Worm (Caenorhabditis elegans) whole organism, L4 larva: ENCODE measurements around the gene F53F1.6.

Experiments
- F37D6.2 ChIP-seq: sonication (generic microtip); optimal IDR thresholded peaks from 2 replicates; lab custom pipeline; 2016; ENCODE audit warnings: mild to moderate bottlenecking, missing genetic modification characterization, missing compliant biosample characterization
- ZK546.5 ChIP-seq, 2 experiments: sonication (generic microtip); optimal IDR thresholded peaks; 2 replicates each; lab custom pipeline; 2017; ENCODE audit warnings: missing biosample characterization in 2 of 2, missing genetic modification characterization in 2 of 2
- aha-1 ChIP-seq: fragments of 150-350 bp; peaks from one replicate; lab custom pipeline; 2014; ENCODE audit warnings: missing biosample characterization, missing genetic modification characterization
- ceh-20 ChIP-seq: fragments of 200-800 bp; sonication (Bioruptor generic); IDR thresholded peaks from 2 replicates; pipeline ENCODE4 v1.3.6; 2022; ENCODE audit warnings: missing genetic modification reagents, missing genetic modification characterization, missing compliant biosample characterization
- ces-1 ChIP-seq: fragments of 150-350 bp; sonication (generic microtip); optimal IDR thresholded peaks from 4 replicates; lab custom pipeline; 2014; ENCODE audit warnings: missing biosample characterization, missing genetic modification reagents, missing genetic modification characterization
- ctbp-1 ChIP-seq: fragments of 200-800 bp; sonication (Bioruptor generic); IDR thresholded peaks from 2 replicates; pipeline ENCODE4 v1.3.6; 2022; ENCODE audit warnings: missing genetic modification reagents, missing genetic modification characterization, missing compliant biosample characterization
- daf-12 ChIP-seq: fragments of 150-350 bp; optimal IDR thresholded peaks from 2 replicates; lab custom pipeline; 2014; ENCODE audit warnings: missing biosample characterization, missing genetic modification reagents, missing genetic modification characterization
- daf-16 ChIP-seq, 3 experiments: sonication (generic microtip); optimal IDR thresholded peaks; 2 replicates each; lab custom pipeline; 2016 to 2017; ENCODE audit warnings: missing genetic modification characterization in 3 of 3, missing genetic modification reagents in 3 of 3, mild to moderate bottlenecking in 2 of 3, missing compliant biosample characterization in 2 of 3, missing biosample characterization in 1 of 3, moderate library complexity in 1 of 3
- daf-19 ChIP-seq: fragments of 200-800 bp; sonication (Bioruptor generic); conservative IDR thresholded peaks from 2 replicates; pipeline ENCODE4 v1.3.6; 2022; ENCODE audit warnings: missing genetic modification characterization, missing compliant biosample characterization
- dmd-6 ChIP-seq: fragments of 200-800 bp; sonication (Bioruptor generic); IDR thresholded peaks from 2 replicates; pipeline ENCODE4 v1.3.6; 2022; ENCODE audit warnings: missing genetic modification reagents, missing genetic modification characterization, missing compliant biosample characterization
- dmd-8 ChIP-seq: fragments of 200-800 bp; sonication (Bioruptor generic); IDR thresholded peaks from 2 replicates; pipeline ENCODE4 v1.3.6; 2022; ENCODE audit warnings: missing genetic modification characterization, missing compliant biosample characterization
- dmd-9 ChIP-seq: fragments of 200-800 bp; sonication (Bioruptor generic); IDR thresholded peaks from 2 replicates; pipeline ENCODE4 v1.3.6; 2022; ENCODE audit warnings: missing genetic modification reagents, missing genetic modification characterization, missing compliant biosample characterization
- dve-1 ChIP-seq: sonication (generic microtip); optimal IDR thresholded peaks from 2 replicates; lab custom pipeline; 2017; ENCODE audit warnings: antibody characterized with exemption, mild to moderate bottlenecking, missing genetic modification characterization, missing compliant biosample characterization; ENCODE audit not compliant: insufficient read depth
- egl-27 ChIP-seq: sonication (generic microtip); optimal IDR thresholded peaks from 3 replicates; lab custom pipeline; 2017; ENCODE audit warnings: missing biosample characterization, missing genetic modification reagents, missing genetic modification characterization
- fkh-10 ChIP-seq: fragments of 150-350 bp; optimal IDR thresholded peaks from 2 replicates; lab custom pipeline; 2014; ENCODE audit warnings: missing biosample characterization, missing genetic modification reagents, missing genetic modification characterization
- hlh-11 ChIP-seq: fragments of 200-800 bp; sonication (Bioruptor generic); optimal IDR thresholded peaks from 2 replicates; lab custom pipeline; 2018; ENCODE audit warnings: mild to moderate bottlenecking, missing genetic modification characterization, missing compliant biosample characterization
- hlh-30 ChIP-seq: sonication (generic microtip); optimal IDR thresholded peaks from 2 replicates; lab custom pipeline; 2017; ENCODE audit warnings: antibody characterized with exemption, mild to moderate bottlenecking, missing genetic modification characterization, missing compliant biosample characterization; ENCODE audit not compliant: insufficient read depth
- lin-1 ChIP-seq: fragments of 200-800 bp; sonication (Bioruptor generic); IDR thresholded peaks from 2 replicates; pipeline ENCODE4 v1.3.6; 2022; ENCODE audit warnings: missing genetic modification reagents, missing genetic modification characterization, missing compliant biosample characterization
- lin-29 ChIP-seq: fragments of 200-800 bp; sonication (Bioruptor generic); IDR thresholded peaks from 2 replicates; pipeline ENCODE4 v1.3.6; 2022; ENCODE audit warnings: missing genetic modification reagents, missing genetic modification characterization, missing compliant biosample characterization
- lir-3 ChIP-seq: sonication (generic microtip); optimal IDR thresholded peaks from 2 replicates; lab custom pipeline; 2016; ENCODE audit warnings: mild to moderate bottlenecking, missing genetic modification characterization, missing compliant biosample characterization
- lsy-2 ChIP-seq, 2 experiments: fragments of 150-350 bp in 1 of 2; sonication (generic microtip) in 1 of 2; optimal IDR thresholded peaks; 2 replicates each; lab custom pipeline; 2014 to 2017; ENCODE audit warnings: missing biosample characterization in 2 of 2, missing genetic modification characterization in 2 of 2
- mxl-3 ChIP-seq: fragments of 200-800 bp; sonication (Bioruptor generic); optimal IDR thresholded peaks from 2 replicates; lab custom pipeline; 2018; ENCODE audit warnings: mild to moderate bottlenecking, missing genetic modification characterization, missing compliant biosample characterization
- nhr-102 ChIP-seq: sonication (generic microtip); optimal IDR thresholded peaks from 2 replicates; lab custom pipeline; 2016; ENCODE audit warnings: mild to moderate bottlenecking, missing genetic modification characterization, moderate library complexity, missing compliant biosample characterization
- nhr-11 ChIP-seq: fragments of 150-350 bp; optimal IDR thresholded peaks from 2 replicates; lab custom pipeline; 2014; ENCODE audit warnings: missing biosample characterization, missing genetic modification characterization
- nhr-111 ChIP-seq: fragments of 200-800 bp; sonication (Bioruptor generic); optimal IDR thresholded peaks from 2 replicates; lab custom pipeline; 2018; ENCODE audit warnings: mild to moderate bottlenecking, missing genetic modification characterization, missing compliant biosample characterization
- nhr-237 ChIP-seq: sonication (generic microtip); optimal IDR thresholded peaks from 2 replicates; lab custom pipeline; 2017; ENCODE audit warnings: missing biosample characterization, missing genetic modification characterization
- nhr-25 ChIP-seq: sonication (generic microtip); optimal IDR thresholded peaks from 2 replicates; lab custom pipeline; 2017; ENCODE audit warnings: missing genetic modification characterization, mild to moderate bottlenecking, missing compliant biosample characterization, antibody characterized with exemption, moderate library complexity, borderline replicate concordance; ENCODE audit not compliant: insufficient read depth
- nhr-28 ChIP-seq: fragments of 150-350 bp; optimal IDR thresholded peaks from 2 replicates; lab custom pipeline; 2014; ENCODE audit warnings: missing biosample characterization, missing genetic modification characterization
- nhr-6 ChIP-seq: fragments of 150-350 bp; optimal IDR thresholded peaks from 2 replicates; lab custom pipeline; 2014; ENCODE audit warnings: missing biosample characterization, missing genetic modification characterization
- nhr-76 ChIP-seq: fragments of 150-350 bp; optimal IDR thresholded peaks from 2 replicates; lab custom pipeline; 2014; ENCODE audit warnings: missing biosample characterization, missing genetic modification characterization
- pha-4 ChIP-seq, 2 experiments: fragments of 150-350 bp in 1 of 2; fragments of 200-800 bp in 1 of 2; sonication (Bioruptor generic) in 1 of 2; IDR thresholded peaks in 1 of 2; optimal IDR thresholded peaks in 1 of 2; 2 replicates each; pipeline versions ENCODE4 v1.3.6 to Lab custom; 2014 to 2022; ENCODE audit warnings: missing genetic modification characterization in 2 of 2, missing genetic modification reagents in 2 of 2, missing biosample characterization in 1 of 2, missing compliant biosample characterization in 1 of 2
- pqm-1 ChIP-seq: sonication (generic microtip); optimal IDR thresholded peaks from 2 replicates; lab custom pipeline; 2017; ENCODE audit warnings: missing biosample characterization, missing genetic modification characterization
- saeg-2 ChIP-seq: fragments of 200-800 bp; sonication (Bioruptor generic); IDR thresholded peaks from 2 replicates; pipeline ENCODE4 v1.3.6; 2022; ENCODE audit warnings: missing genetic modification reagents, missing genetic modification characterization, missing compliant biosample characterization
- snpc-1.2 ChIP-seq: fragments of 200-800 bp; sonication (Bioruptor generic); IDR thresholded peaks from 2 replicates; pipeline ENCODE4 v1.3.6; 2022; ENCODE audit warnings: missing genetic modification reagents, missing genetic modification characterization, missing compliant biosample characterization
- tag-97 ChIP-seq: fragments of 200-800 bp; sonication (Bioruptor generic); IDR thresholded peaks from 2 replicates; pipeline ENCODE4 v1.3.6; 2022; ENCODE audit warnings: missing genetic modification characterization, missing compliant biosample characterization
- tra-1 ChIP-seq: fragments of 200-800 bp; sonication (Bioruptor generic); IDR thresholded peaks from 2 replicates; pipeline ENCODE4 v1.3.6; 2022; ENCODE audit warnings: missing genetic modification reagents, missing genetic modification characterization, missing compliant biosample characterization
- unc-62 ChIP-seq, 3 experiments: fragments of 150-350 bp in 1 of 3; sonication (generic microtip); optimal IDR thresholded peaks in 2 of 3; peaks in 1 of 3; 1 replicate in 1 of 3; 2 replicates in 2 of 3; lab custom pipeline; 2014 to 2017; ENCODE audit warnings: missing biosample characterization in 3 of 3, missing genetic modification characterization in 3 of 3, missing genetic modification reagents in 3 of 3, missing genotype in 1 of 3
- zfp-2 ChIP-seq: sonication (generic microtip); optimal IDR thresholded peaks from 2 replicates; lab custom pipeline; 2016; ENCODE audit warnings: mild to moderate bottlenecking, missing genetic modification characterization, missing compliant biosample characterization
- zfp-3 ChIP-seq: fragments of 200-800 bp; sonication (Bioruptor generic); conservative IDR thresholded peaks from 2 replicates; pipeline ENCODE4 v1.3.6; 2022; ENCODE audit warnings: missing genetic modification reagents, missing genetic modification characterization, missing compliant biosample characterization
- ztf-7 ChIP-seq: fragments of 150-350 bp; optimal IDR thresholded peaks from 2 replicates; lab custom pipeline; 2014; ENCODE audit warnings: missing biosample characterization, missing genetic modification characterization

F53F1.6 gene

DNA sequence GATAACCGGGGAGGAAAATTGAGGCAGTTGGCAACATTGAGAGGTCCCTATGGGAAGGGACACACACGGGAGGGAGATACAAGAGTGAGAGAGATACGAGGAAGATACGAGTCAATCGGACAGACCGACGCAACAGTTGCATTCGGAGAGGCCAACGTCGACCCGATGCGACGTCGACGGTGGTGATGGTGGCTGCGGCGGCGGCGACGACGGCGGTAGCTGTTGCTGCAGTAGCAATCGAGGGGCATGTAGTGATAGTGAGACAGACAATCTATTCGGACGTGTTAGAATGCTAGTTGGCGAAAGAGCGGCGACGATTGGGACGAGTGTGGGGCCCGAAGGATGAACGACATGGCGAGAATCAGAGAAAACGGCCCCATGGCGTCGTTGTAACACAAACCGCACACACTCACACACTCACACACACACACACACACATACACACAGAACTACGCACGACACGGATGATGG lies 24.0 kb downstream of the F53F1.6 start (continued):
- TF ChIP-seq lir-3 (tag; lab: Kevin White, UChicago) (no peak), daf-16 (GFP tag; optimal IDR thresholded peaks at IDR 0.05; lab: Kevin White, UChicago) (no peak), daf-16 (tag; optimal IDR thresholded peaks at IDR 0.05; lab: Kevin White, UChicago) (no peak), zfp-3 (GFP tag; lab: Robert Waterston, UW) (no peak)

ce11 chrV:13391378-13392258 lies 25.8 kb downstream of the F53F1.6 start, which contains the start of gene somi-1:
Gene somi-1, minus strand, starts transcription at chrV:13391395.
- TF ChIP-seq nhr-237 (tag; lab: Kevin White, UChicago) (no peak), hlh-30 (tag; lab: Kevin White, UChicago) (peak; percentile 59), ctbp-1 (peak; percentile 33; the same call in 1 of the 2 replicates), fkh-10 (GFP tag; lab: Kevin White, UChicago) (peak; percentile 57), daf-12 (no peak), ces-1 (GFP tag; lab: Kevin White, UChicago) (peak; percentile 83), aha-1 (tag; lab: Kevin White, UChicago) (peak; percentile 7), nhr-102 (tag; lab: Kevin White, UChicago) (no peak), unc-62 (GFP tag; optimal IDR thresholded peaks at IDR 0.05 in 1 of 2; lab: Kevin White, UChicago) (peak in 1 of 2 experiments; percentile 88), unc-62 (tag; optimal IDR thresholded peaks at IDR 0.05; lab: Kevin White, UChicago) (no peak), nhr-28 (tag; lab: Kevin White, UChicago) (peak; percentile 47), mxl-3 (GFP tag; lab: Kevin White, UChicago) (peak; percentile 0)

- TF ChIP-seq ceh-20 (GFP tag; lab: Robert Waterston, UW) (no peak), zfp-2 (tag; lab: Kevin White, UChicago) (no peak), saeg-2 (GFP tag; lab: Robert Waterston, UW) (no peak), lsy-2 (tag; optimal IDR thresholded peaks at IDR 0.05; lab: Kevin White, UChicago) (peak in 1 of 2 experiments; percentile 11), hlh-30 (tag; lab: Kevin White, UChicago) (peak; percentile 21), ZK546.5 (tag; optimal IDR thresholded peaks at IDR 0.05; lab: Kevin White, UChicago) (no peak), nhr-25 (tag; lab: Kevin White, UChicago) (no peak), daf-12 (no peak), egl-27 (tag; lab: Kevin White, UChicago) (no peak), mxl-3 (GFP tag; lab: Kevin White, UChicago) (peak; percentile 20), F37D6.2 (no peak), zfp-3 (GFP tag; lab: Robert Waterston, UW) (no peak), nhr-111 (GFP tag; lab: Kevin White, UChicago) (no peak), aha-1 (tag; lab: Kevin White, UChicago) (no peak), dmd-9 (GFP tag; lab: Robert Waterston, UW) (no peak), lin-1 (GFP tag; lab: Robert Waterston, UW) (no peak), nhr-28 (tag; lab: Kevin White, UChicago) (peak; percentile 27), dve-1 (tag; lab: Kevin White, UChicago) (no peak), nhr-11 (tag; lab: Kevin White, UChicago) (no peak), dmd-8 (GFP tag; lab: Robert Waterston, UW) (0 out of 2 replicates have a peak, but pooled peaks have one; percentile 46), nhr-6 (no peak), pqm-1 (tag; lab: Kevin White, UChicago) (no peak), dmd-6 (no peak), hlh-11 (no peak), nhr-76 (tag; lab: Kevin White, UChicago) (no peak), ztf-7 (tag; lab: Kevin White, UChicago) (no peak), pha-4 (GFP tag; IDR thresholded peaks at IDR 0.05; lab: Robert Waterston, UW) (no peak), pha-4 (tag; optimal IDR thresholded peaks at IDR 0.05; lab: Kevin White, UChicago) (no peak), tra-1 (GFP tag; lab: Robert Waterston, UW) (no peak), daf-19 (GFP tag; lab: Robert Waterston, UW) (no peak), lin-29 (GFP tag; lab: Robert Waterston, UW) (no peak), snpc-1.2 (GFP tag; lab: Robert Waterston, UW) (no peak), tag-97 (GFP tag; lab: Robert Waterston, UW) (no peak), lir-3 (tag; lab: Kevin White, UChicago) (no peak)
Measured at ce11 chrV:13390936-13391335, 26.5 kb downstream of the F53F1.6 start.
